Worm (Caenorhabditis elegans): ENCODE results near the gene srh-89.

Gene srh-89

ce11 chrV:7416569-7416968 is 48.0 kb downstream of the srh-89 start:
- TF ChIP-seq lin-35 (GFP tag; optimal IDR thresholded peaks at IDR 0.05) = peak in 1 of 2 experiments; percentile 17
- no peak for TF ChIP-seq nhr-76 (tag; optimal IDR thresholded peaks at IDR 0.05)

ce11 chrV:7415780-7416428 is 48.7 kb downstream of the srh-89 start, which contains the start of gene F18E3.13:
TSS of gene F18E3.13 (plus strand) at chrV:7416164.
- TF ChIP-seq nhr-19 (GFP tag; conservative IDR thresholded peaks at IDR 0.05) = peak; percentile 97
- no peak for TF ChIP-seq pax-3 (tag; optimal IDR thresholded peaks at IDR 0.05)
- peak; percentile 95 for TF ChIP-seq nhr-20 (tag; optimal IDR thresholded peaks at IDR 0.05)
- TF ChIP-seq unc-130 (tag; optimal IDR thresholded peaks at IDR 0.05) = peak; percentile 32
- peak; percentile 70 for TF ChIP-seq tbx-2 (tag; optimal IDR thresholded peaks at IDR 0.05)
- peak; percentile 53; the same call in 1 of the 2 replicates for TF ChIP-seq grh-1 (GFP tag; IDR thresholded peaks at IDR 0.05)
- TF ChIP-seq ztf-4 (tag; optimal IDR thresholded peaks at IDR 0.05) = peak; percentile 50
- TF ChIP-seq mep-1 (tag; optimal IDR thresholded peaks at IDR 0.05) = no peak
- TF ChIP-seq aly-2 (tag; optimal IDR thresholded peaks at IDR 0.05) = no peak
- no peak for TF ChIP-seq nhr-12 (tag; optimal IDR thresholded peaks at IDR 0.05)
- no peak for TF ChIP-seq pag-3 (tag; optimal IDR thresholded peaks at IDR 0.05; ENCODE audit: borderline replicate concordance, insufficient read depth)
- peak in 1 of 2 experiments; percentile 69 for TF ChIP-seq lin-35 (GFP tag; optimal IDR thresholded peaks at IDR 0.05)
- TF ChIP-seq egl-13 (tag; optimal IDR thresholded peaks at IDR 0.05) = no peak
- TF ChIP-seq nhr-47 (tag; optimal IDR thresholded peaks at IDR 0.05) = peak; percentile 34
- TF ChIP-seq dpl-1 (GFP tag; optimal IDR thresholded peaks at IDR 0.05) = peak in 1 of 3 experiments; percentile 24
- TF ChIP-seq nhr-84 (tag; optimal IDR thresholded peaks at IDR 0.05) = no peak
- TF ChIP-seq jun-1 (tag; optimal IDR thresholded peaks at IDR 0.05) = peak; percentile 7
- no peak for TF ChIP-seq snpc-4 (tag; optimal IDR thresholded peaks at IDR 0.05)
- TF ChIP-seq snu-23 (GFP tag; optimal IDR thresholded peaks at IDR 0.05) = peak; percentile 74
- no peak for TF ChIP-seq efl-1 (optimal IDR thresholded peaks at IDR 0.05)
- TF ChIP-seq efl-1 (GFP tag; optimal IDR thresholded peaks at IDR 0.05 in 1 of 2) = peak in 1 of 2 experiments; percentile 89
- TF ChIP-seq ets-5 (GFP tag; IDR thresholded peaks at IDR 0.05) = no peak
- TF ChIP-seq lin-14 (GFP tag; optimal IDR thresholded peaks at IDR 0.05) = peak; percentile 71
- no peak for TF ChIP-seq zag-1 (tag; optimal IDR thresholded peaks at IDR 0.05)
- TF ChIP-seq C16A3.4 (tag; optimal IDR thresholded peaks at IDR 0.05) = peak; percentile 43
- TF ChIP-seq sptf-1 (tag; optimal IDR thresholded peaks at IDR 0.05) = no peak
- peak; percentile 90 for TF ChIP-seq blmp-1 (tag; optimal IDR thresholded peaks at IDR 0.05)
- no peak for TF ChIP-seq ceh-90 (tag; optimal IDR thresholded peaks at IDR 0.05)
- no peak for TF ChIP-seq elt-2 (tag; optimal IDR thresholded peaks at IDR 0.05)
- no peak for TF ChIP-seq nhr-11 (tag; optimal IDR thresholded peaks at IDR 0.05)
- no peak for TF ChIP-seq lir-3 (tag; optimal IDR thresholded peaks at IDR 0.05; ENCODE audit: poor library complexity)
- peak; percentile 88 for TF ChIP-seq nhr-71 (tag; optimal IDR thresholded peaks at IDR 0.05)
- TF ChIP-seq mef-2 (tag; optimal IDR thresholded peaks at IDR 0.05) = no peak
- no peak for TF ChIP-seq tlp-1 (tag; optimal IDR thresholded peaks at IDR 0.05)
- peak; percentile 65 for TF ChIP-seq skn-1 (tag; optimal IDR thresholded peaks at IDR 0.05)
- peak in 5 of 6 experiments; percentile 43 to 97 (median 69) for TF ChIP-seq elt-3 (tag; optimal IDR thresholded peaks at IDR 0.05)
- TF ChIP-seq mdl-1 (tag; optimal IDR thresholded peaks at IDR 0.05) = peak in 1 of 2 experiments; percentile 83
- TF ChIP-seq nhr-85 (tag) = peak; percentile 98
- peak; percentile 78 for TF ChIP-seq nhr-90 (tag; optimal IDR thresholded peaks at IDR 0.05; ENCODE audit: poor library complexity)
- no peak for TF ChIP-seq pqm-1 (tag; optimal IDR thresholded peaks at IDR 0.05)
